Worm (Caenorhabditis elegans): Measurements from ENCODE around the gene Y46H3D.1.

ce11 chrV:1623429-1623828, 18.9 kb upstream of the Y46H3D.1 start:
- TF ChIP-seq sox-4 (tag; optimal IDR thresholded peaks at IDR 0.05): no peak
- TF ChIP-seq snpc-4 (tag; optimal IDR thresholded peaks at IDR 0.05): no peak
- TF ChIP-seq ztf-11 (tag; optimal IDR thresholded peaks at IDR 0.05): no peak
- no peak for TF ChIP-seq zag-1 (tag; optimal IDR thresholded peaks at IDR 0.05)
- TF ChIP-seq lin-13 (GFP tag; optimal IDR thresholded peaks at IDR 0.05): no peak
- TF ChIP-seq ceh-8 (GFP tag; optimal IDR thresholded peaks at IDR 0.05): no peak
- TF ChIP-seq fkh-8 (tag; optimal IDR thresholded peaks at IDR 0.05): no peak
- TF ChIP-seq nhr-11 (tag; optimal IDR thresholded peaks at IDR 0.05): no peak
- TF ChIP-seq hlh-4 (tag; optimal IDR thresholded peaks at IDR 0.05): no peak
- TF ChIP-seq egl-27 (tag; optimal IDR thresholded peaks at IDR 0.05): no peak
- no peak for TF ChIP-seq unc-62 (GFP tag; optimal IDR thresholded peaks at IDR 0.05)
- TF ChIP-seq ces-1 (GFP tag; optimal IDR thresholded peaks at IDR 0.05): no peak
- no peak for TF ChIP-seq aly-2 (tag; optimal IDR thresholded peaks at IDR 0.05)
- no peak for TF ChIP-seq ets-5 (GFP tag; IDR thresholded peaks at IDR 0.05)
